Worm (Caenorhabditis elegans) whole organism, L1 larva: Measurements from ENCODE around the gene C01G10.4.

Source experiments
- C04F5.9 ChIP-seq: sonication (generic microtip); optimal IDR thresholded peaks from 2 replicates; lab custom pipeline; 2016; ENCODE audit warnings: missing genetic modification characterization, missing compliant biosample characterization
- C16A3.4 ChIP-seq: fragments of 150-350 bp; optimal IDR thresholded peaks from 2 replicates; lab custom pipeline; 2014; ENCODE audit warnings: missing biosample characterization, missing genetic modification characterization
- C34B4.2 ChIP-seq: sonication (generic microtip); optimal IDR thresholded peaks from 2 replicates; lab custom pipeline; 2017; ENCODE audit warnings: mild to moderate bottlenecking, missing genetic modification characterization, missing compliant biosample characterization
- F16B12.6 ChIP-seq: fragments of 150-350 bp; optimal IDR thresholded peaks from 2 replicates; lab custom pipeline; 2014; ENCODE audit warnings: missing biosample characterization, missing genetic modification characterization
- Y116A8C.19 ChIP-seq: sonication (generic microtip); optimal IDR thresholded peaks from 2 replicates; lab custom pipeline; 2016; ENCODE audit warnings: missing compliant biosample characterization, missing genetic modification characterization, borderline replicate concordance
- ama-1 ChIP-seq: fragments of 150-350 bp; optimal IDR thresholded peaks from 2 replicates; lab custom pipeline; 2014
- blmp-1 ChIP-seq: fragments of 150-350 bp; optimal IDR thresholded peaks from 2 replicates; lab custom pipeline; 2014; ENCODE audit warnings: missing biosample characterization, missing genetic modification characterization
- ceh-8 ChIP-seq: fragments of 200-800 bp; sonication (Bioruptor generic); optimal IDR thresholded peaks from 2 replicates; lab custom pipeline; 2018; ENCODE audit warnings: mild to moderate bottlenecking, missing genetic modification characterization, moderate library complexity, missing compliant biosample characterization
- ces-1 ChIP-seq: fragments of 150-350 bp; optimal IDR thresholded peaks from 2 replicates; lab custom pipeline; 2014; ENCODE audit warnings: missing biosample characterization, missing genetic modification reagents, missing genetic modification characterization
- dpl-1 ChIP-seq, 3 experiments: fragments of 150-350 bp in 2 of 3; sonication (generic microtip) in 1 of 3; optimal IDR thresholded peaks; 2 replicates each; lab custom pipeline; 2014 to 2017; ENCODE audit warnings: missing biosample characterization in 3 of 3, missing genetic modification characterization in 3 of 3, missing genetic modification reagents in 3 of 3
- efl-1 ChIP-seq, 4 experiments: fragments of 150-350 bp; optimal IDR thresholded peaks in 3 of 4; peaks in 1 of 4; 1 replicate in 1 of 4; 2 replicates in 3 of 4; lab custom pipeline; 2014; ENCODE audit warnings: missing biosample characterization in 2 of 4, missing genetic modification characterization in 2 of 4, missing genetic modification reagents in 2 of 4
- efl-3 ChIP-seq: fragments of 200-800 bp; sonication (Bioruptor generic); optimal IDR thresholded peaks from 2 replicates; lab custom pipeline; 2018; ENCODE audit warnings: mild to moderate bottlenecking, missing genetic modification characterization, missing compliant biosample characterization
- egl-13 ChIP-seq: sonication (generic microtip); optimal IDR thresholded peaks from 2 replicates; lab custom pipeline; 2016; ENCODE audit warnings: missing genotype, missing genetic modification reagents, missing genetic modification characterization, missing compliant biosample characterization
- elt-2 ChIP-seq: sonication (generic microtip); optimal IDR thresholded peaks from 2 replicates; lab custom pipeline; 2016; ENCODE audit warnings: missing genetic modification characterization, mild to moderate bottlenecking, inconsistent platforms, missing compliant biosample characterization, missing genetic modification reagents
- elt-3 ChIP-seq, 6 experiments: fragments of 150-350 bp in 1 of 6; sonication (generic microtip); optimal IDR thresholded peaks; 2 replicates each; lab custom pipeline; 2017 to 2018; ENCODE audit warnings: missing biosample characterization in 6 of 6, missing genetic modification characterization in 6 of 6, inconsistent platforms in 1 of 6
- ets-5 ChIP-seq: fragments of 200-800 bp; sonication (Bioruptor generic); IDR thresholded peaks from 2 replicates; pipeline ENCODE4 v1.3.6; 2022; ENCODE audit warnings: missing genetic modification characterization, missing compliant biosample characterization
- fkh-8 ChIP-seq: sonication (generic microtip); optimal IDR thresholded peaks from 2 replicates; lab custom pipeline; 2016; ENCODE audit warnings: mild to moderate bottlenecking, missing genetic modification characterization, missing compliant biosample characterization
- fos-1 ChIP-seq: fragments of 150-350 bp; optimal IDR thresholded peaks from 2 replicates; lab custom pipeline; 2014; ENCODE audit warnings: missing biosample characterization, missing genetic modification characterization
- grh-1 ChIP-seq: fragments of 200-800 bp; sonication (Bioruptor generic); IDR thresholded peaks from 2 replicates; pipeline ENCODE4 v1.3.6; 2022; ENCODE audit warnings: missing genetic modification reagents, missing genetic modification characterization, missing compliant biosample characterization
- irx-1 ChIP-seq: sonication (generic microtip); optimal IDR thresholded peaks from 2 replicates; lab custom pipeline; 2016; ENCODE audit warnings: missing genetic modification characterization, missing compliant biosample characterization
- isw-1 ChIP-seq: fragments of 200-800 bp; sonication (Bioruptor generic); IDR thresholded peaks from 2 replicates; pipeline ENCODE4 v1.3.6; 2022; ENCODE audit warnings: missing genetic modification characterization, missing compliant biosample characterization
- jun-1 ChIP-seq: fragments of 150-350 bp; optimal IDR thresholded peaks from 2 replicates; lab custom pipeline; 2014; ENCODE audit warnings: missing biosample characterization, missing genetic modification reagents, missing genetic modification characterization
- lin-35 ChIP-seq, 2 experiments: fragments of 150-350 bp; optimal IDR thresholded peaks; 2 replicates each; lab custom pipeline; 2014; ENCODE audit warnings: missing biosample characterization in 2 of 2, missing genetic modification characterization in 2 of 2, missing genetic modification reagents in 2 of 2
- lin-39 ChIP-seq: fragments of 150-350 bp; optimal IDR thresholded peaks from 2 replicates; lab custom pipeline; 2014; ENCODE audit warnings: missing biosample characterization, missing genetic modification reagents, missing genetic modification characterization
- mab-9 ChIP-seq: fragments of 200-800 bp; sonication (Bioruptor generic); IDR thresholded peaks from 2 replicates; pipeline ENCODE4 v1.3.6; 2022; ENCODE audit warnings: missing genetic modification reagents, missing genetic modification characterization, missing compliant biosample characterization
- mef-2 ChIP-seq: fragments of 150-350 bp; optimal IDR thresholded peaks from 2 replicates; lab custom pipeline; 2014; ENCODE audit warnings: missing biosample characterization, missing genetic modification characterization
- mep-1 ChIP-seq: fragments of 150-350 bp; optimal IDR thresholded peaks from 2 replicates; lab custom pipeline; 2014; ENCODE audit warnings: missing biosample characterization, missing genetic modification characterization
- nhr-11 ChIP-seq: fragments of 150-350 bp; optimal IDR thresholded peaks from 2 replicates; lab custom pipeline; 2014; ENCODE audit warnings: missing biosample characterization, missing genetic modification characterization
- nhr-12 ChIP-seq: sonication (generic microtip); optimal IDR thresholded peaks from 2 replicates; lab custom pipeline; 2017; ENCODE audit warnings: missing biosample characterization, missing genetic modification characterization
- nhr-20 ChIP-seq: sonication (generic microtip); optimal IDR thresholded peaks from 2 replicates; lab custom pipeline; 2016; ENCODE audit warnings: mild to moderate bottlenecking, missing genetic modification characterization, missing compliant biosample characterization
- nhr-237 ChIP-seq: fragments of 150-350 bp; optimal IDR thresholded peaks from 2 replicates; lab custom pipeline; 2014; ENCODE audit warnings: missing biosample characterization, missing genetic modification characterization
- nhr-84 ChIP-seq: sonication (generic microtip); optimal IDR thresholded peaks from 2 replicates; lab custom pipeline; 2017; ENCODE audit warnings: missing biosample characterization, missing genetic modification characterization
- nhr-85 ChIP-seq: sonication (generic microtip); peaks from one replicate; lab custom pipeline; 2016; ENCODE audit warnings: missing genetic modification characterization, inconsistent platforms, missing compliant biosample characterization
- nhr-90 ChIP-seq: sonication (generic microtip); optimal IDR thresholded peaks from 2 replicates; lab custom pipeline; 2016; ENCODE audit warnings: mild to moderate bottlenecking, missing genetic modification characterization, missing compliant biosample characterization; ENCODE audit not compliant: poor library complexity
- pag-3 ChIP-seq: sonication (generic microtip); optimal IDR thresholded peaks from 2 replicates; lab custom pipeline; 2017; ENCODE audit warnings: missing genetic modification characterization, mild to moderate bottlenecking, missing compliant biosample characterization, antibody characterized with exemption, borderline replicate concordance; ENCODE audit not compliant: insufficient read depth
- pqm-1 ChIP-seq: sonication (generic microtip); optimal IDR thresholded peaks from 3 replicates; lab custom pipeline; 2017; ENCODE audit warnings: missing biosample characterization, missing genetic modification characterization
- rnt-1 ChIP-seq: sonication (generic microtip); optimal IDR thresholded peaks from 2 replicates; lab custom pipeline; 2016; ENCODE audit warnings: mild to moderate bottlenecking, missing genetic modification characterization, moderate library complexity, missing compliant biosample characterization
- skn-1 ChIP-seq: fragments of 150-350 bp; optimal IDR thresholded peaks from 2 replicates; lab custom pipeline; 2014; ENCODE audit warnings: missing biosample characterization, missing genetic modification characterization
- snu-23 ChIP-seq: sonication (generic microtip); optimal IDR thresholded peaks from 2 replicates; lab custom pipeline; 2016; ENCODE audit warnings: missing genetic modification characterization, missing compliant biosample characterization
- sox-4 ChIP-seq: sonication (generic microtip); optimal IDR thresholded peaks from 2 replicates; lab custom pipeline; 2016; ENCODE audit warnings: missing genetic modification characterization, missing compliant biosample characterization
- sup-37 ChIP-seq: fragments of 200-800 bp; sonication (Bioruptor generic); optimal IDR thresholded peaks from 2 replicates; lab custom pipeline; 2018; ENCODE audit warnings: mild to moderate bottlenecking, missing genetic modification characterization, missing compliant biosample characterization
- swsn-7 ChIP-seq: sonication (generic microtip); optimal IDR thresholded peaks from 2 replicates; lab custom pipeline; 2016; ENCODE audit warnings: missing genetic modification characterization, missing compliant biosample characterization
- tbx-2 ChIP-seq: sonication (generic microtip); optimal IDR thresholded peaks from 2 replicates; lab custom pipeline; 2016; ENCODE audit warnings: missing genetic modification characterization, missing compliant biosample characterization
- unc-30 ChIP-seq: sonication (generic microtip); optimal IDR thresholded peaks from 2 replicates; lab custom pipeline; 2017; ENCODE audit warnings: missing biosample characterization, missing genetic modification characterization
- unc-86 ChIP-seq: sonication (generic microtip); optimal IDR thresholded peaks from 2 replicates; lab custom pipeline; 2016; ENCODE audit warnings: missing genetic modification characterization, missing compliant biosample characterization
- unc-98 ChIP-seq: fragments of 200-800 bp; sonication (Bioruptor generic); IDR thresholded peaks from 2 replicates; pipeline ENCODE4 v1.3.6; 2022; ENCODE audit warnings: missing genetic modification characterization, missing compliant biosample characterization
- vab-15 ChIP-seq: sonication (generic microtip); optimal IDR thresholded peaks from 2 replicates; lab custom pipeline; 2017; ENCODE audit warnings: missing genotype, mild to moderate bottlenecking, missing genetic modification characterization, missing compliant biosample characterization
- xbp-1 ChIP-seq: sonication (generic microtip); optimal IDR thresholded peaks from 2 replicates; lab custom pipeline; 2016; ENCODE audit warnings: missing genetic modification characterization, missing compliant biosample characterization
- zag-1 ChIP-seq: fragments of 150-350 bp; optimal IDR thresholded peaks from 2 replicates; lab custom pipeline; 2014; ENCODE audit warnings: missing biosample characterization, missing genetic modification characterization
- zip-4 ChIP-seq: fragments of 200-800 bp; sonication (Bioruptor generic); optimal IDR thresholded peaks from 2 replicates; lab custom pipeline; 2018; ENCODE audit warnings: mild to moderate bottlenecking, missing genetic modification characterization, moderate library complexity, missing compliant biosample characterization

C01G10.4 gene

DNA sequence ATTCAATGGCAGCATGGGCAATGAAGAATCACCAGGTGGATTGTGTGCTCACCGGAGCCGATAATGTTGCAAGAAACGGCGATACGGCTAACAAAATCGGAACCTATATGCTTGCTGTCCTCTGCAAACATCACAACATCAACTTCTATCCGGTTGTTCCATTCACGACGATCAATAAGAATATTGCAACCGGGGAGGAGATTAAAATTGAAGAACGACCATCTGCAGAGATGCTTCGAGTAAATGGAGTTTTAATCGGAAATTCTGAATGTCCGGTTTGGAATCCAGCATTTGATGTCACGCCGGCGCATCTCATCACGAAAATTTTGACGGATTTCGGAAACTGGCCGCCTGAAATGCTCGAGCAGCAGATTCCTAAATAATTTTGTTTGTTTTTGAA is 5.9 kb upstream of the C01G10.4 start (continued):
- TF ChIP-seq nhr-20 (tag; lab: Kevin White, UChicago) (peak; percentile 6), nhr-11 (tag; lab: Kevin White, UChicago) (no peak), efl-1 (optimal IDR thresholded peaks at IDR 0.05; lab: Kevin White, UChicago) (no peak), efl-1 (GFP tag; optimal IDR thresholded peaks at IDR 0.05 in 1 of 2; lab: Kevin White, UChicago) (peak in 1 of 2 experiments; percentile 81), xbp-1 (tag; lab: Kevin White, UChicago) (no peak), snu-23 (GFP tag; lab: Kevin White, UChicago) (peak; percentile 19), isw-1 (GFP tag; lab: Robert Waterston, UW) (no peak)

DNA sequence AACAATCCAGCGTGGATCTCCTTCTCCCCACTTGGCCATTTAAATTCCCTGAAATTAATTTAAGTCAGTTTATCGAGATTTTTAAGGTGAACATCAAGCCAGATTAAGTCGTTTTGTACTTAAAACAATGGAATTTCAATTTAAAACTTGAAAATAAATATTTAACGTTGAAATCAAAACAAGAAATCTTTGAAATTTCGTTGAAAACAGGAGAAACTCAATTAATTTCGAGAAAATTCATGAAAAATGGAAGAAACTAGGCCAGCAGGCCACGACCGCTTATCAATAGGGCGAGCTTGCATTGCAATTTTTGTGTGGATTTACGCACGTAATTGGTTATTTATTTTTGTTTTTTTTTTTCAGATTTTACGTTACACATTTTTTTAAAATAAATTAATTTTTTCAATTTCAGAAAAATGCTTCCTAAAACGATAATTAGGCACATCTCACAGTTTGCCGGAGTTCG is 4.2 kb upstream of the C01G10.4 start, which contains the start of the genes ahsa-1 and C01G10.7:
Gene ahsa-1 (minus strand): TSS at position 51 of the 466 bp plus-strand sequence.
Gene C01G10.7 (plus strand): TSS at position 413 of the 466 bp plus-strand sequence.
- no peak for TF ChIP-seq mef-2
- peak; percentile 60 for TF ChIP-seq fos-1
- TF ChIP-seq rnt-1 (tag; lab: Kevin White, UChicago), result peak; percentile 99
- peak; percentile 97 for TF ChIP-seq nhr-85 (tag; lab: Kevin White, UChicago)
- peak; percentile 58 for TF ChIP-seq ceh-8 (GFP tag; lab: Kevin White, UChicago)
- peak; percentile 92 for TF ChIP-seq irx-1 (tag; lab: Kevin White, UChicago)
- TF ChIP-seq mep-1, result peak; percentile 96
- TF ChIP-seq Y116A8C.19 (tag; lab: Kevin White, UChicago), result peak; percentile 69
- TF ChIP-seq ces-1 (GFP tag; lab: Kevin White, UChicago), result no peak
- TF ChIP-seq C34B4.2 (tag; lab: Kevin White, UChicago), result no peak
- TF ChIP-seq pag-3 (tag; lab: Kevin White, UChicago), result no peak
- TF ChIP-seq skn-1 (tag; lab: Kevin White, UChicago), result peak; percentile 74
- TF ChIP-seq efl-3 (GFP tag; lab: Kevin White, UChicago), result no peak
- no peak for TF ChIP-seq nhr-11 (tag; lab: Kevin White, UChicago)
- peak; percentile 75 for TF ChIP-seq lin-39 (tag; lab: Kevin White, UChicago)
- TF ChIP-seq F16B12.6 (tag; lab: Kevin White, UChicago), result peak; percentile 48
- no peak for TF ChIP-seq nhr-12 (tag; lab: Kevin White, UChicago)
- TF ChIP-seq dpl-1 (GFP tag; optimal IDR thresholded peaks at IDR 0.05; lab: Kevin White, UChicago), result peak; percentile 76 to 86 (median 84)
- TF ChIP-seq pqm-1 (tag; lab: Kevin White, UChicago), result no peak
- peak in 4 of 6 experiments; percentile 67 to 90 (median 83) for TF ChIP-seq elt-3 (tag; optimal IDR thresholded peaks at IDR 0.05; lab: Kevin White, UChicago)
- no peak for TF ChIP-seq ets-5
- TF ChIP-seq tbx-2 (tag; lab: Kevin White, UChicago), result peak; percentile 94
- TF ChIP-seq nhr-237 (tag; lab: Kevin White, UChicago), result peak; percentile 77
- no peak for TF ChIP-seq unc-30 (tag; lab: Kevin White, UChicago)
- TF ChIP-seq lin-35 (GFP tag; optimal IDR thresholded peaks at IDR 0.05; lab: Kevin White, UChicago), result peak; percentile 85 to 86
- TF ChIP-seq zag-1 (tag; lab: Kevin White, UChicago), result peak; percentile 54
- peak; percentile 75 for TF ChIP-seq blmp-1 (tag; lab: Kevin White, UChicago)
- TF ChIP-seq egl-13 (tag; lab: Kevin White, UChicago), result no peak
- TF ChIP-seq jun-1, result peak; percentile 61
- peak; percentile 95 for TF ChIP-seq nhr-90 (tag; lab: Kevin White, UChicago)
- peak; percentile 88 for TF ChIP-seq C04F5.9 (tag; lab: Kevin White, UChicago)
- peak; percentile 87 for TF ChIP-seq unc-98 (GFP tag; lab: Robert Waterston, UW)
- peak; percentile 33 for TF ChIP-seq zip-4 (GFP tag; lab: Kevin White, UChicago)
- peak; percentile 93 for TF ChIP-seq C16A3.4 (tag; lab: Kevin White, UChicago)
- TF ChIP-seq vab-15 (tag; lab: Kevin White, UChicago), result peak; percentile 93
- no peak for TF ChIP-seq sup-37
- peak; percentile 92 for TF ChIP-seq fkh-8
- TF ChIP-seq elt-2 (tag; lab: Kevin White, UChicago), result peak; percentile 69
- peak; percentile 25 for TF ChIP-seq ama-1 (lab: Kevin White, UChicago)
- peak; percentile 74 for TF ChIP-seq grh-1 (GFP tag; lab: Robert Waterston, UW)
- TF ChIP-seq unc-86 (tag; lab: Kevin White, UChicago), result peak; percentile 85
- peak; percentile 91 for TF ChIP-seq sox-4 (tag; lab: Kevin White, UChicago)
- peak; percentile 87 for TF ChIP-seq isw-1 (GFP tag; lab: Robert Waterston, UW)
- peak; percentile 84 to 85 for TF ChIP-seq efl-1 (optimal IDR thresholded peaks at IDR 0.05; lab: Kevin White, UChicago)
- peak; percentile 83 to 97 for TF ChIP-seq efl-1 (GFP tag; optimal IDR thresholded peaks at IDR 0.05 in 1 of 2; lab: Kevin White, UChicago)
- TF ChIP-seq nhr-84 (tag; lab: Kevin White, UChicago), result no peak
- TF ChIP-seq mab-9 (GFP tag; lab: Robert Waterston, UW), result peak; percentile 73
- peak; percentile 90 for TF ChIP-seq swsn-7 (tag; lab: Kevin White, UChicago)
